Worm (Caenorhabditis elegans) whole organism, L3 larva: Measurements from ENCODE around the gene R08C7.4.

Source experiments
- ZK546.5 ChIP-seq: sonication (generic microtip); optimal IDR thresholded peaks from 2 replicates; lab custom pipeline; 2017; ENCODE audit warnings: missing biosample characterization, missing genetic modification characterization
- ama-1 ChIP-seq: fragments of 150-350 bp; optimal IDR thresholded peaks from 2 replicates; lab custom pipeline; 2018
- ceh-28 ChIP-seq: fragments of 150-350 bp; optimal IDR thresholded peaks from 2 replicates; lab custom pipeline; 2014; ENCODE audit warnings: missing biosample characterization, missing genetic modification reagents, missing genetic modification characterization
- elt-2 ChIP-seq: sonication (generic microtip); optimal IDR thresholded peaks from 2 replicates; lab custom pipeline; 2016; ENCODE audit warnings: missing genetic modification reagents, mild to moderate bottlenecking, missing genetic modification characterization, missing compliant biosample characterization
- fkh-10 ChIP-seq: sonication (generic microtip); optimal IDR thresholded peaks from 2 replicates; lab custom pipeline; 2017; ENCODE audit warnings: missing biosample characterization, missing genetic modification reagents, missing genetic modification characterization
- jun-1 ChIP-seq: fragments of 150-350 bp; optimal IDR thresholded peaks from 2 replicates; lab custom pipeline; 2014; ENCODE audit warnings: missing biosample characterization, missing genetic modification reagents, missing genetic modification characterization
- lin-15B ChIP-seq: fragments of 150-350 bp; optimal IDR thresholded peaks from 2 replicates; lab custom pipeline; 2014; ENCODE audit warnings: missing biosample characterization, missing genetic modification characterization
- lin-39 ChIP-seq: fragments of 150-350 bp; optimal IDR thresholded peaks from 2 replicates; lab custom pipeline; 2018; ENCODE audit warnings: missing biosample characterization, missing genetic modification reagents, missing genetic modification characterization
- mdl-1 ChIP-seq: fragments of 150-350 bp; optimal IDR thresholded peaks from 2 replicates; lab custom pipeline; 2014; ENCODE audit warnings: missing biosample characterization, missing genetic modification characterization
- nhr-11 ChIP-seq: fragments of 150-350 bp; optimal IDR thresholded peaks from 2 replicates; lab custom pipeline; 2014; ENCODE audit warnings: missing biosample characterization, missing genetic modification characterization
- nhr-28 ChIP-seq: fragments of 150-350 bp; optimal IDR thresholded peaks from 2 replicates; lab custom pipeline; 2014; ENCODE audit warnings: missing biosample characterization, missing genetic modification characterization
- sea-2 ChIP-seq: fragments of 150-350 bp; sonication (generic microtip); optimal IDR thresholded peaks from 4 replicates; lab custom pipeline; 2014; ENCODE audit warnings: missing biosample characterization, missing genetic modification reagents, missing genetic modification characterization
- unc-39 ChIP-seq: sonication (generic microtip); optimal IDR thresholded peaks from 4 replicates; lab custom pipeline; 2017; ENCODE audit warnings: missing biosample characterization, missing genetic modification characterization
- zag-1 ChIP-seq: fragments of 150-350 bp; optimal IDR thresholded peaks from 2 replicates; lab custom pipeline; 2014; ENCODE audit warnings: missing biosample characterization, missing genetic modification characterization

DNA sequence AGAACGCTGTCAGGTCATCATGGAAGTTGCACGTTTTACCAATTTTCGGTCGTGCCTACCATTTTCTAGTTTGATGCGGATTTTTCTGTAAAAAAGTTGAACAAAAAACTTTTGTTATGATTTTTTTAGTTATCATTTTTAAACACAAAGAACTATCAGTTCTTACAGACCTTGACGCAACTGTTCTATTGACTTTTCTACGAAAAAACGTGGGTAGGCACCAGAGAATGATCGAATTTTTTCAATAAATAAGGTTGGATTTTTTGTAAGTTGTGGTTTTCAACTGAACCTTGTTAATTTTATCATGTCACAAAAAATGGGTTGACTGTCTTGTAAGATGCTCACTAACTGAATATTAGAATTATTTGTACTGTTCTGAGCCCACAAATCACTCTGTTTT is 43.8 kb downstream of the R08C7.4 start:
- TF ChIP-seq unc-39 (tag; lab: Kevin White, UChicago) (no peak), elt-2 (no peak), ceh-28 (tag; lab: Kevin White, UChicago) (no peak), mdl-1 (tag; lab: Kevin White, UChicago) (no peak), ama-1 (lab: Kevin White, UChicago) (no peak), fkh-10 (no peak), jun-1 (tag; lab: Kevin White, UChicago) (no peak), ZK546.5 (tag; lab: Kevin White, UChicago) (no peak), lin-15B (tag; lab: Kevin White, UChicago) (no peak), zag-1 (tag; lab: Kevin White, UChicago) (no peak), nhr-11 (tag; lab: Kevin White, UChicago) (no peak), lin-39 (no peak), nhr-28 (tag; lab: Kevin White, UChicago) (no peak), sea-2 (GFP tag; lab: Kevin White, UChicago) (no peak)
